Worm (Caenorhabditis elegans) whole organism, late embryonic: ENCODE data around the gene lim-8.

Experiments
- ceh-18 ChIP-seq: sonication (generic microtip); optimal IDR thresholded peaks from 2 replicates; lab custom pipeline; 2016; ENCODE audit warnings: missing genetic modification characterization, missing compliant biosample characterization
- ceh-2 ChIP-seq: sonication (generic microtip); optimal IDR thresholded peaks from 2 replicates; lab custom pipeline; 2016; ENCODE audit warnings: missing genotype, missing genetic modification characterization, missing compliant biosample characterization
- ceh-24 ChIP-seq: sonication (generic microtip); optimal IDR thresholded peaks from 2 replicates; lab custom pipeline; 2016; ENCODE audit warnings: mild to moderate bottlenecking, missing genetic modification characterization, missing compliant biosample characterization
- ceh-31 ChIP-seq: sonication (generic microtip); optimal IDR thresholded peaks from 2 replicates; lab custom pipeline; 2016; ENCODE audit warnings: missing genetic modification characterization, missing compliant biosample characterization
- ceh-9 ChIP-seq: sonication (generic microtip); optimal IDR thresholded peaks from 2 replicates; lab custom pipeline; 2016; ENCODE audit warnings: mild to moderate bottlenecking, missing genetic modification characterization, inconsistent platforms, missing compliant biosample characterization
- dve-1 ChIP-seq: sonication (generic microtip); optimal IDR thresholded peaks from 2 replicates; lab custom pipeline; 2017; ENCODE audit warnings: antibody characterized with exemption, mild to moderate bottlenecking, missing genetic modification characterization, missing compliant biosample characterization
- elt-2 ChIP-seq: sonication (generic microtip); optimal IDR thresholded peaks from 2 replicates; lab custom pipeline; 2016; ENCODE audit warnings: missing genetic modification reagents, missing genetic modification characterization, missing compliant biosample characterization
- fax-1 ChIP-seq: sonication (generic microtip); optimal IDR thresholded peaks from 2 replicates; lab custom pipeline; 2016; ENCODE audit warnings: missing genotype, missing genetic modification characterization, missing compliant biosample characterization
- fkh-10 ChIP-seq: fragments of 150-350 bp; optimal IDR thresholded peaks from 2 replicates; lab custom pipeline; 2014; ENCODE audit warnings: missing biosample characterization, missing genetic modification reagents, missing genetic modification characterization
- hlh-30 ChIP-seq: sonication (generic microtip); optimal IDR thresholded peaks from 2 replicates; lab custom pipeline; 2017; ENCODE audit warnings: antibody characterized with exemption, missing genetic modification characterization, missing compliant biosample characterization; ENCODE audit not compliant: insufficient read depth
- hlh-8 ChIP-seq: sonication (generic microtip); optimal IDR thresholded peaks from 2 replicates; lab custom pipeline; 2016; ENCODE audit warnings: missing genotype, missing genetic modification characterization, missing compliant biosample characterization
- nfya-1 ChIP-seq: sonication (generic microtip); optimal IDR thresholded peaks from 2 replicates; lab custom pipeline; 2017; ENCODE audit warnings: missing genetic modification characterization, mild to moderate bottlenecking, missing compliant biosample characterization, antibody characterized with exemption, moderate library complexity
- odd-2 ChIP-seq: sonication (generic microtip); optimal IDR thresholded peaks from 2 replicates; lab custom pipeline; 2017; ENCODE audit warnings: antibody characterized with exemption, mild to moderate bottlenecking, missing genetic modification characterization, missing compliant biosample characterization
- pat-9 ChIP-seq: fragments of 200-800 bp; sonication (Bioruptor generic); optimal IDR thresholded peaks from 2 replicates; lab custom pipeline; 2018; ENCODE audit warnings: mild to moderate bottlenecking, missing genetic modification characterization, moderate library complexity, missing compliant biosample characterization
- pros-1 ChIP-seq: fragments of 150-350 bp; optimal IDR thresholded peaks from 2 replicates; lab custom pipeline; 2014; ENCODE audit warnings: missing biosample characterization, missing genetic modification reagents, missing genetic modification characterization
- sdc-2 ChIP-seq: sonication (generic microtip); optimal IDR thresholded peaks from 2 replicates; lab custom pipeline; 2016; ENCODE audit warnings: missing genotype, missing genetic modification characterization, missing compliant biosample characterization
- sox-4 ChIP-seq: sonication (generic microtip); optimal IDR thresholded peaks from 2 replicates; lab custom pipeline; 2017; ENCODE audit warnings: mild to moderate bottlenecking, missing genetic modification characterization, inconsistent platforms, missing compliant biosample characterization
- syd-9 ChIP-seq: sonication (generic microtip); optimal IDR thresholded peaks from 2 replicates; lab custom pipeline; 2016; ENCODE audit warnings: mild to moderate bottlenecking, missing genetic modification characterization, moderate library complexity, missing compliant biosample characterization
- tbx-7 ChIP-seq: sonication (generic microtip); optimal IDR thresholded peaks from 2 replicates; lab custom pipeline; 2016; ENCODE audit warnings: missing genotype, missing genetic modification characterization, missing compliant biosample characterization
- unc-3 ChIP-seq, 2 experiments: fragments of 200-800 bp in 1 of 2; sonication (Bioruptor generic) in 1 of 2; sonication (generic microtip) in 1 of 2; conservative IDR thresholded peaks in 1 of 2; optimal IDR thresholded peaks in 1 of 2; 2 replicates each; pipeline versions ENCODE4 v1.3.6 to Lab custom; 2016 to 2022; ENCODE audit warnings: missing compliant biosample characterization in 2 of 2, missing genetic modification characterization in 2 of 2, missing genetic modification reagents in 1 of 2
- unc-55 ChIP-seq: sonication (generic microtip); optimal IDR thresholded peaks from 2 replicates; lab custom pipeline; 2017; ENCODE audit warnings: missing biosample characterization, missing genetic modification reagents, missing genetic modification characterization
- unc-86 ChIP-seq: sonication (generic microtip); optimal IDR thresholded peaks from 2 replicates; lab custom pipeline; 2016; ENCODE audit warnings: missing genetic modification characterization, missing compliant biosample characterization

The lim-8 gene

ce11 chrIII:6859482-6859881, 56.9 kb downstream of the lim-8 start, which contains the start of gene clec-158:
clec-158 (minus strand) TSS chrIII:6859582.
- TF ChIP-seq ceh-9 (tag; lab: Kevin White, UChicago) (no peak), pat-9 (tag; lab: Kevin White, UChicago) (no peak), tbx-7 (tag; lab: Kevin White, UChicago) (no peak), syd-9 (no peak), unc-3 (GFP tag; conservative IDR thresholded peaks at IDR 0.05; lab: Robert Waterston, UW) (no peak), unc-3 (tag; optimal IDR thresholded peaks at IDR 0.05; lab: Kevin White, UChicago) (no peak), ceh-2 (tag; lab: Kevin White, UChicago) (no peak), ceh-31 (tag; lab: Kevin White, UChicago) (no peak), fkh-10 (no peak), hlh-8 (no peak), sox-4 (tag; lab: Kevin White, UChicago) (no peak), sdc-2 (tag; lab: Kevin White, UChicago) (no peak), ceh-24 (tag; lab: Kevin White, UChicago) (no peak), ceh-18 (tag; lab: Kevin White, UChicago) (no peak), odd-2 (tag; lab: Kevin White, UChicago) (no peak), dve-1 (tag; lab: Kevin White, UChicago) (no peak), fax-1 (tag; lab: Kevin White, UChicago) (no peak), hlh-30 (tag; lab: Kevin White, UChicago) (no peak), pros-1 (tag; lab: Kevin White, UChicago) (no peak), unc-55 (no peak), unc-86 (tag; lab: Kevin White, UChicago) (no peak)
- TF ChIP-seq, all 69 proteins: peak for 0

- TF ChIP-seq elt-2 (tag; lab: Kevin White, UChicago) (peak; percentile 12), nfya-1 (no peak)
- TF ChIP-seq, all 69 proteins: peak for 1
Observed at ce11 chrIII:6863901-6864300, 61.3 kb downstream of the lim-8 start, which contains the start of gene sma-3. sma-3 (minus strand) TSS chrIII:6863968.
